Worm (Caenorhabditis elegans) whole organism, L1 larva: Measurements from ENCODE around the gene tbg-1.

Experiments used
- C04F5.9 ChIP-seq: sonication (generic microtip); optimal IDR thresholded peaks from 2 replicates; lab custom pipeline; 2016; ENCODE audit warnings: missing genetic modification characterization, missing compliant biosample characterization
- egl-13 ChIP-seq: sonication (generic microtip); optimal IDR thresholded peaks from 2 replicates; lab custom pipeline; 2016; ENCODE audit warnings: missing genotype, missing genetic modification reagents, missing genetic modification characterization, missing compliant biosample characterization
- egl-27 ChIP-seq, 2 experiments: fragments of 150-350 bp in 1 of 2; sonication (generic microtip); optimal IDR thresholded peaks; 3 replicates each; lab custom pipeline; 2017 to 2018; ENCODE audit warnings: missing biosample characterization in 2 of 2, missing genetic modification characterization in 2 of 2, missing genetic modification reagents in 2 of 2
- lin-39 ChIP-seq: fragments of 150-350 bp; optimal IDR thresholded peaks from 2 replicates; lab custom pipeline; 2014; ENCODE audit warnings: missing biosample characterization, missing genetic modification reagents, missing genetic modification characterization
- nhr-76 ChIP-seq: sonication (generic microtip); optimal IDR thresholded peaks from 2 replicates; lab custom pipeline; 2017; ENCODE audit warnings: missing biosample characterization, missing genetic modification characterization
- pqm-1 ChIP-seq: sonication (generic microtip); optimal IDR thresholded peaks from 3 replicates; lab custom pipeline; 2017; ENCODE audit warnings: missing biosample characterization, missing genetic modification characterization
- rnt-1 ChIP-seq: sonication (generic microtip); optimal IDR thresholded peaks from 2 replicates; lab custom pipeline; 2016; ENCODE audit warnings: mild to moderate bottlenecking, missing genetic modification characterization, moderate library complexity, missing compliant biosample characterization
- snu-23 ChIP-seq: sonication (generic microtip); optimal IDR thresholded peaks from 2 replicates; lab custom pipeline; 2016; ENCODE audit warnings: missing genetic modification characterization, missing compliant biosample characterization
- unc-130 ChIP-seq: fragments of 150-350 bp; optimal IDR thresholded peaks from 2 replicates; lab custom pipeline; 2017; ENCODE audit warnings: missing biosample characterization, missing genetic modification characterization, inconsistent platforms
- unc-62 ChIP-seq: fragments of 150-350 bp; optimal IDR thresholded peaks from 2 replicates; lab custom pipeline; 2014; ENCODE audit warnings: missing biosample characterization, missing genetic modification reagents, missing genetic modification characterization
- ztf-11 ChIP-seq, 2 experiments: sonication (generic microtip); optimal IDR thresholded peaks; 2 replicates each; lab custom pipeline; 2016 to 2017; ENCODE audit warnings: missing genetic modification characterization in 2 of 2, missing biosample characterization in 1 of 2, missing compliant biosample characterization in 1 of 2

ce11 chrIII:9629054-9629453 lies at the start of gene tbg-1:
- TF ChIP-seq pqm-1 (tag; lab: Kevin White, UChicago) (no peak), unc-130 (tag; lab: Kevin White, UChicago) (no peak), unc-62 (GFP tag; lab: Kevin White, UChicago) (no peak), ztf-11 (tag; optimal IDR thresholded peaks at IDR 0.05; lab: Kevin White, UChicago) (no peak), egl-13 (tag; lab: Kevin White, UChicago) (no peak), snu-23 (GFP tag; lab: Kevin White, UChicago) (no peak), egl-27 (tag; optimal IDR thresholded peaks at IDR 0.05; lab: Kevin White, UChicago) (no peak), lin-39 (no peak), nhr-76 (no peak), C04F5.9 (tag; lab: Kevin White, UChicago) (no peak), rnt-1 (tag; lab: Kevin White, UChicago) (no peak)
